Worm (Caenorhabditis elegans) whole organism, L3 larva: ENCODE measurements around the gene F55F10.3.

Source experiments
- R02D3.7 ChIP-seq: fragments of 150-350 bp; optimal IDR thresholded peaks from 2 replicates; lab custom pipeline; 2014; ENCODE audit warnings: missing biosample characterization, missing genetic modification characterization
- ama-1 ChIP-seq: fragments of 150-350 bp; optimal IDR thresholded peaks from 2 replicates; lab custom pipeline; 2018
- ceh-16 ChIP-seq: sonication (generic microtip); optimal IDR thresholded peaks from 2 replicates; lab custom pipeline; 2017; ENCODE audit warnings: missing biosample characterization, missing genetic modification characterization
- ceh-28 ChIP-seq: fragments of 150-350 bp; optimal IDR thresholded peaks from 2 replicates; lab custom pipeline; 2014; ENCODE audit warnings: missing biosample characterization, missing genetic modification reagents, missing genetic modification characterization
- ceh-82 ChIP-seq: fragments of 150-350 bp; optimal IDR thresholded peaks from 2 replicates; lab custom pipeline; 2014; ENCODE audit warnings: missing biosample characterization, missing genetic modification characterization
- daf-12 ChIP-seq: fragments of 150-350 bp; optimal IDR thresholded peaks from 2 replicates; lab custom pipeline; 2014; ENCODE audit warnings: missing biosample characterization, missing genetic modification reagents, missing genetic modification characterization
- egl-27 ChIP-seq: sonication (generic microtip); optimal IDR thresholded peaks from 4 replicates; lab custom pipeline; 2017; ENCODE audit warnings: missing biosample characterization, missing genetic modification reagents, missing genetic modification characterization
- egl-5 ChIP-seq: fragments of 150-350 bp; optimal IDR thresholded peaks from 2 replicates; lab custom pipeline; 2017; ENCODE audit warnings: missing biosample characterization, missing genetic modification reagents, missing genetic modification characterization, inconsistent platforms
- elt-1 ChIP-seq: fragments of 150-350 bp; optimal IDR thresholded peaks from 2 replicates; lab custom pipeline; 2014; ENCODE audit warnings: missing biosample characterization, missing genetic modification characterization
- elt-2 ChIP-seq: sonication (generic microtip); optimal IDR thresholded peaks from 2 replicates; lab custom pipeline; 2016; ENCODE audit warnings: missing genetic modification reagents, mild to moderate bottlenecking, missing genetic modification characterization, missing compliant biosample characterization
- elt-3 ChIP-seq, 3 experiments: fragments of 150-350 bp in 1 of 3; sonication (generic microtip) in 2 of 3; optimal IDR thresholded peaks; 2 replicates in 2 of 3; 4 replicates in 1 of 3; lab custom pipeline; 2014 to 2017; ENCODE audit warnings: missing biosample characterization in 3 of 3, missing genetic modification characterization in 3 of 3
- eor-1 ChIP-seq, 2 experiments: fragments of 150-350 bp; optimal IDR thresholded peaks; 2 replicates each; lab custom pipeline; 2014 to 2018; ENCODE audit warnings: missing biosample characterization in 2 of 2, missing genetic modification characterization in 2 of 2
- fkh-10 ChIP-seq: sonication (generic microtip); optimal IDR thresholded peaks from 2 replicates; lab custom pipeline; 2017; ENCODE audit warnings: missing biosample characterization, missing genetic modification reagents, missing genetic modification characterization
- hmg-11 ChIP-seq: sonication (generic microtip); optimal IDR thresholded peaks from 2 replicates; lab custom pipeline; 2016; ENCODE audit warnings: missing genetic modification characterization, missing compliant biosample characterization
- jun-1 ChIP-seq: fragments of 150-350 bp; optimal IDR thresholded peaks from 2 replicates; lab custom pipeline; 2014; ENCODE audit warnings: missing biosample characterization, missing genetic modification reagents, missing genetic modification characterization
- lin-15B ChIP-seq: fragments of 150-350 bp; optimal IDR thresholded peaks from 2 replicates; lab custom pipeline; 2014; ENCODE audit warnings: missing biosample characterization, missing genetic modification characterization
- lin-39 ChIP-seq: fragments of 150-350 bp; optimal IDR thresholded peaks from 2 replicates; lab custom pipeline; 2018; ENCODE audit warnings: missing biosample characterization, missing genetic modification reagents, missing genetic modification characterization
- lsy-12 ChIP-seq: sonication (generic microtip); optimal IDR thresholded peaks from 2 replicates; lab custom pipeline; 2016; ENCODE audit warnings: mild to moderate bottlenecking, missing genetic modification characterization, missing compliant biosample characterization
- mdl-1 ChIP-seq: fragments of 150-350 bp; optimal IDR thresholded peaks from 2 replicates; lab custom pipeline; 2014; ENCODE audit warnings: missing biosample characterization, missing genetic modification characterization
- mml-1 ChIP-seq: fragments of 150-350 bp; sonication (generic microtip); optimal IDR thresholded peaks from 3 replicates; lab custom pipeline; 2014; ENCODE audit warnings: missing biosample characterization, missing genetic modification characterization
- nfya-1 ChIP-seq: sonication (generic microtip); optimal IDR thresholded peaks from 2 replicates; lab custom pipeline; 2017; ENCODE audit warnings: missing genetic modification characterization, mild to moderate bottlenecking, missing compliant biosample characterization, antibody characterized with exemption, moderate library complexity; ENCODE audit not compliant: insufficient read depth
- nhr-11 ChIP-seq: fragments of 150-350 bp; optimal IDR thresholded peaks from 2 replicates; lab custom pipeline; 2014; ENCODE audit warnings: missing biosample characterization, missing genetic modification characterization
- nhr-23 ChIP-seq: fragments of 150-350 bp; optimal IDR thresholded peaks from 2 replicates; lab custom pipeline; 2014; ENCODE audit warnings: missing biosample characterization, missing genetic modification reagents, missing genetic modification characterization
- nhr-237 ChIP-seq: fragments of 150-350 bp; optimal IDR thresholded peaks from 2 replicates; lab custom pipeline; 2014; ENCODE audit warnings: missing biosample characterization, missing genetic modification characterization
- nhr-25 ChIP-seq: sonication (generic microtip); optimal IDR thresholded peaks from 2 replicates; lab custom pipeline; 2017; ENCODE audit warnings: missing biosample characterization, missing genetic modification characterization
- nhr-43 ChIP-seq: sonication (generic microtip); optimal IDR thresholded peaks from 2 replicates; lab custom pipeline; 2016; ENCODE audit warnings: mild to moderate bottlenecking, missing genetic modification characterization, missing compliant biosample characterization; ENCODE audit not compliant: poor library complexity, severe bottlenecking
- nhr-67 ChIP-seq: fragments of 150-350 bp; optimal IDR thresholded peaks from 2 replicates; lab custom pipeline; 2014; ENCODE audit warnings: missing biosample characterization, missing genetic modification characterization
- nhr-76 ChIP-seq: fragments of 150-350 bp; sonication (generic microtip); optimal IDR thresholded peaks from 5 replicates; lab custom pipeline; 2014; ENCODE audit warnings: missing biosample characterization, missing genetic modification characterization
- nhr-77 ChIP-seq: fragments of 150-350 bp; optimal IDR thresholded peaks from 2 replicates; lab custom pipeline; 2014; ENCODE audit warnings: missing biosample characterization, missing genetic modification characterization
- pha-4 ChIP-seq: fragments of 150-350 bp; optimal IDR thresholded peaks from 2 replicates; lab custom pipeline; 2014; ENCODE audit warnings: missing biosample characterization, missing genetic modification reagents, missing genetic modification characterization
- pqm-1 ChIP-seq: fragments of 150-350 bp; optimal IDR thresholded peaks from 2 replicates; lab custom pipeline; 2017; ENCODE audit warnings: missing biosample characterization, missing genetic modification characterization, inconsistent platforms
- sea-2 ChIP-seq: fragments of 150-350 bp; sonication (generic microtip); optimal IDR thresholded peaks from 4 replicates; lab custom pipeline; 2014; ENCODE audit warnings: missing biosample characterization, missing genetic modification reagents, missing genetic modification characterization
- unc-62 ChIP-seq: fragments of 150-350 bp; sonication (generic microtip); optimal IDR thresholded peaks from 4 replicates; lab custom pipeline; 2014; ENCODE audit warnings: missing biosample characterization, missing genetic modification reagents, missing genetic modification characterization
- zag-1 ChIP-seq: fragments of 150-350 bp; optimal IDR thresholded peaks from 2 replicates; lab custom pipeline; 2014; ENCODE audit warnings: missing biosample characterization, missing genetic modification characterization
- ztf-11 ChIP-seq: fragments of 150-350 bp; optimal IDR thresholded peaks from 2 replicates; lab custom pipeline; 2014; ENCODE audit warnings: missing biosample characterization, missing genetic modification characterization
- ztf-4 ChIP-seq: fragments of 150-350 bp; optimal IDR thresholded peaks from 2 replicates; lab custom pipeline; 2014; ENCODE audit warnings: missing biosample characterization, missing genetic modification characterization

F55F10.3 gene

ce11 chrIV:4400350-4401326 lies 40.9 kb downstream of the F55F10.3 start, which contains the start of gene Y24D9A.6:
TSS of gene Y24D9A.6 (minus strand) at chrIV:4400400.
- TF ChIP-seq fkh-10 (GFP tag; lab: Kevin White, UChicago) = no peak
- TF ChIP-seq nhr-25 (tag; lab: Kevin White, UChicago) = peak; percentile 97
- no peak for TF ChIP-seq elt-3 (tag; optimal IDR thresholded peaks at IDR 0.05; lab: Kevin White, UChicago)
- TF ChIP-seq elt-1 (tag; lab: Kevin White, UChicago) = peak; percentile 79
- peak; percentile 34 for TF ChIP-seq R02D3.7 (tag; lab: Kevin White, UChicago)
- no peak for TF ChIP-seq nhr-76 (tag; lab: Kevin White, UChicago)
- peak; percentile 7 for TF ChIP-seq lin-39 (tag; lab: Kevin White, UChicago)
- peak; percentile 83 for TF ChIP-seq mdl-1 (tag; lab: Kevin White, UChicago)
- TF ChIP-seq sea-2 = no peak
- peak; percentile 66 for TF ChIP-seq lsy-12 (tag; lab: Kevin White, UChicago)
- TF ChIP-seq ama-1 (lab: Kevin White, UChicago) = no peak
- peak; percentile 49 for TF ChIP-seq jun-1 (tag; lab: Kevin White, UChicago)
- peak; percentile 45 for TF ChIP-seq ceh-16 (tag; lab: Kevin White, UChicago)
- TF ChIP-seq elt-2 (tag; lab: Kevin White, UChicago) = peak; percentile 36
- no peak for TF ChIP-seq hmg-11 (tag; lab: Kevin White, UChicago)
- peak; percentile 91 for TF ChIP-seq ceh-28 (tag; lab: Kevin White, UChicago)
- TF ChIP-seq lin-15B (tag; lab: Kevin White, UChicago) = peak; percentile 28
- peak; percentile 98 for TF ChIP-seq nhr-23 (tag; lab: Kevin White, UChicago)
- TF ChIP-seq pha-4 = peak; percentile 46
- peak; percentile 67 for TF ChIP-seq unc-62 (GFP tag; lab: Kevin White, UChicago)
- TF ChIP-seq egl-27 (tag; lab: Kevin White, UChicago) = no peak
- TF ChIP-seq nfya-1 (tag; lab: Kevin White, UChicago) = peak; percentile 63
- peak; percentile 4 for TF ChIP-seq mml-1 (tag; lab: Kevin White, UChicago)
- peak; percentile 80 for TF ChIP-seq nhr-43 (tag; lab: Kevin White, UChicago)

ce11 chrIV:4402413-4402812 lies 42.7 kb downstream of the F55F10.3 start:
- TF ChIP-seq nhr-77 (no peak), nhr-23 (tag; lab: Kevin White, UChicago) (peak; percentile 61), zag-1 (tag; lab: Kevin White, UChicago) (no peak), daf-12 (no peak), nhr-43 (tag; lab: Kevin White, UChicago) (peak; percentile 49), lin-15B (tag; lab: Kevin White, UChicago) (no peak), mml-1 (tag; lab: Kevin White, UChicago) (no peak), ztf-11 (tag; lab: Kevin White, UChicago) (no peak), nhr-67 (tag; lab: Kevin White, UChicago) (no peak), nhr-25 (tag; lab: Kevin White, UChicago) (peak; percentile 75), ceh-82 (tag; lab: Kevin White, UChicago) (no peak), ama-1 (lab: Kevin White, UChicago) (peak; percentile 14), elt-3 (tag; optimal IDR thresholded peaks at IDR 0.05; lab: Kevin White, UChicago) (no peak), nhr-237 (no peak), ceh-28 (tag; lab: Kevin White, UChicago) (no peak), nfya-1 (tag; lab: Kevin White, UChicago) (peak; percentile 14)

- TF ChIP-seq ceh-16 (tag; lab: Kevin White, UChicago) (no peak), pha-4 (peak; percentile 2), nfya-1 (tag; lab: Kevin White, UChicago) (peak; percentile 35), ztf-4 (tag; lab: Kevin White, UChicago) (peak; percentile 37), R02D3.7 (tag; lab: Kevin White, UChicago) (no peak)
Observed at ce11 chrIV:4403870-4404269, 44.1 kb downstream of the F55F10.3 start.

- TF ChIP-seq lin-39 (tag; lab: Kevin White, UChicago) = peak; percentile 45
- TF ChIP-seq nhr-11 (tag; lab: Kevin White, UChicago) = no peak
- peak; percentile 33 for TF ChIP-seq pha-4
- TF ChIP-seq lsy-12 (tag; lab: Kevin White, UChicago) = peak; percentile 5
- TF ChIP-seq eor-1 (tag; optimal IDR thresholded peaks at IDR 0.05; lab: Kevin White, UChicago) = no peak
- peak; percentile 24 for TF ChIP-seq elt-2 (tag; lab: Kevin White, UChicago)
- TF ChIP-seq nhr-43 (tag; lab: Kevin White, UChicago) = peak; percentile 66
- peak; percentile 8 for TF ChIP-seq pqm-1 (tag; lab: Kevin White, UChicago)
- TF ChIP-seq egl-5 (tag; lab: Kevin White, UChicago) = peak; percentile 78
- TF ChIP-seq mml-1 (tag; lab: Kevin White, UChicago) = no peak
- TF ChIP-seq nfya-1 (tag; lab: Kevin White, UChicago) = peak; percentile 19
- peak; percentile 42 for TF ChIP-seq nhr-23 (tag; lab: Kevin White, UChicago)
- TF ChIP-seq, all 47 proteins: peak for 9
Observed at ce11 chrIV:4405126-4405525, 45.4 kb downstream of the F55F10.3 start, which contains the start of gene Y24D9A.7. TSS of gene Y24D9A.7 (minus strand) at chrIV:4405171.
